Worm (Caenorhabditis elegans): ENCODE results near the gene C36B7.2.

The C36B7.2 gene

ce11 chrX:7155879-7156278 lies 49.7 kb downstream of the C36B7.2 start, which contains the start of gene C54D1.7:
Gene C54D1.7, minus strand, starts transcription at chrX:7156035.
- TF ChIP-seq egl-44 (GFP tag; IDR thresholded peaks at IDR 0.05): no peak
- TF ChIP-seq sea-2 (GFP tag; IDR thresholded peaks at IDR 0.05): no peak
- TF ChIP-seq D2030.7 (GFP tag; IDR thresholded peaks at IDR 0.05): no peak
- no peak for TF ChIP-seq die-1 (tag; optimal IDR thresholded peaks at IDR 0.05)

DNA sequence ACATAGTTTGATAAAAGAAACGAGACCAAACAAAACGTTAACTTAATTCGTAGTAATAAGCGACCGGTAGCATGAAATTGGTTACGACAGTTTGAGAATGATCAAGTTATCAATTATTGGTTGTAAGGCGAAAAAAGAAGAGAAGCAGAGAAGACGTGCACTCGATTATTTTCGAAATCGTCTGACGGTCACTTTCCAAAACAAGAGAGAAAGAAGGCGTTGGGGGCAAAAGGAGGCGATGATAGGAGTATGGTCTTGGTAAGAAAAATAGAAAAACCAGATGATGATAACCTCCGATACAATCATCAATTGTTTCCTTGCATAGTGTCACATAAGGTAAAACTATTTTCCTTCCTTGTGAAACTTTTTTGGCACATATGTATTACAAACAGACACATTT lies 51.3 kb downstream of the C36B7.2 start:
- no peak for TF ChIP-seq akir-1 (GFP tag; optimal IDR thresholded peaks at IDR 0.05)
- TF ChIP-seq aptf-3 (GFP tag; IDR thresholded peaks at IDR 0.05): no peak
- TF ChIP-seq F52B5.7 (tag; optimal IDR thresholded peaks at IDR 0.05): no peak
- TF ChIP-seq snpc-4 (GFP tag; optimal IDR thresholded peaks at IDR 0.05): no peak
- TF ChIP-seq snpc-4 (tag; optimal IDR thresholded peaks at IDR 0.05): no peak
- no peak for TF ChIP-seq Y56A3A.18 (GFP tag; IDR thresholded peaks at IDR 0.05)
- no peak for TF ChIP-seq F33H1.4 (GFP tag; IDR thresholded peaks at IDR 0.05)
- TF ChIP-seq somi-1 (GFP tag; optimal IDR thresholded peaks at IDR 0.05): no peak
- no peak for TF ChIP-seq tbx-9 (tag; optimal IDR thresholded peaks at IDR 0.05; ENCODE audit: borderline replicate concordance)

Measured in whole organism, young adult.